Fruit fly (Drosophila melanogaster) whole organism, adult: ENCODE data around the gene defl.

Source experiments
- CG11617 ChIP-seq: fragments of 200-800 bp; sonication (Bioruptor generic); optimal IDR thresholded peaks from 2 replicates; lab custom pipeline; 2017; ENCODE audit warnings: mild to moderate bottlenecking, missing biosample characterization, missing genetic modification reagents, missing genetic modification characterization
- CG12768 ChIP-seq: fragments of 200-800 bp; sonication (Bioruptor generic); optimal IDR thresholded peaks from 2 replicates; lab custom pipeline; 2017; ENCODE audit warnings: missing biosample characterization, missing genetic modification characterization, mild to moderate bottlenecking, moderate library complexity, missing genetic modification reagents
- CG14711 ChIP-seq: fragments of 200-800 bp; sonication (Bioruptor generic); optimal IDR thresholded peaks from 2 replicates; lab custom pipeline; 2018; ENCODE audit warnings: missing biosample characterization, mild to moderate bottlenecking, missing genetic modification characterization, moderate library complexity
- CG1620 ChIP-seq: fragments of 200-800 bp; sonication (Bioruptor generic); optimal IDR thresholded peaks from 2 replicates; lab custom pipeline; 2016; ENCODE audit warnings: missing biosample characterization, missing genetic modification characterization
- CG33017 ChIP-seq: fragments of 200-800 bp; sonication (Bioruptor generic); optimal IDR thresholded peaks from 2 replicates; lab custom pipeline; 2018; ENCODE audit warnings: missing biosample characterization, mild to moderate bottlenecking, missing genetic modification characterization, moderate library complexity
- CG5204 ChIP-seq: fragments of 200-800 bp; sonication (Bioruptor generic); optimal IDR thresholded peaks from 2 replicates; lab custom pipeline; 2016; ENCODE audit warnings: missing biosample characterization, missing genetic modification characterization
- CG7045 ChIP-seq: fragments of 200-800 bp; sonication (Bioruptor generic); optimal IDR thresholded peaks from 2 replicates; lab custom pipeline; 2017; ENCODE audit warnings: missing biosample characterization, mild to moderate bottlenecking, missing genetic modification characterization
- CG7101 ChIP-seq: fragments of 200-800 bp; sonication (Bioruptor generic); optimal IDR thresholded peaks from 2 replicates; lab custom pipeline; 2018; ENCODE audit warnings: missing biosample characterization, mild to moderate bottlenecking, missing genetic modification characterization, moderate library complexity
- Clk ChIP-seq: fragments of 200-800 bp; sonication (Bioruptor generic); optimal IDR thresholded peaks from 2 replicates; lab custom pipeline; 2017; ENCODE audit warnings: missing biosample characterization, missing genetic modification characterization
- Crg-1 ChIP-seq: fragments of 200-800 bp; sonication (Bioruptor generic); optimal IDR thresholded peaks from 2 replicates; lab custom pipeline; 2016; ENCODE audit warnings: missing biosample characterization, missing genetic modification characterization
- Hr96 ChIP-seq: fragments of 200-800 bp; sonication (Bioruptor generic); optimal IDR thresholded peaks from 2 replicates; lab custom pipeline; 2016; ENCODE audit warnings: missing biosample characterization, missing genetic modification characterization
- Mnt ChIP-seq: fragments of 200-800 bp; sonication (Bioruptor generic); optimal IDR thresholded peaks from 2 replicates; lab custom pipeline; 2016; ENCODE audit warnings: missing biosample characterization, mild to moderate bottlenecking, missing genetic modification characterization
- bab1 ChIP-seq: fragments of 200-800 bp; sonication (Bioruptor generic); optimal IDR thresholded peaks from 3 replicates; lab custom pipeline; 2019; ENCODE audit warnings: missing biosample characterization, mild to moderate bottlenecking, missing genetic modification characterization, moderate library complexity
- cic ChIP-seq: fragments of 200-800 bp; sonication (Bioruptor generic); optimal IDR thresholded peaks from 2 replicates; lab custom pipeline; 2017; ENCODE audit warnings: missing biosample characterization, mild to moderate bottlenecking, missing genetic modification characterization, moderate library complexity
- cnc ChIP-seq, 2 experiments: fragments of >200 bp; optimal IDR thresholded peaks; 2 replicates each; lab custom pipeline; 2017
- kay ChIP-seq: fragments of 200-800 bp; sonication (Bioruptor generic); peaks from one replicate; lab custom pipeline; 2016; ENCODE audit warnings: missing biosample characterization, missing genetic modification characterization, borderline replicate concordance
- ovo ChIP-seq: fragments of 200-800 bp; sonication (Bioruptor generic); optimal IDR thresholded peaks from 2 replicates; lab custom pipeline; 2016; ENCODE audit warnings: missing biosample characterization, missing genetic modification characterization
- pad ChIP-seq: fragments of 200-800 bp; sonication (Bioruptor generic); optimal IDR thresholded peaks from 3 replicates; lab custom pipeline; 2017; ENCODE audit warnings: missing biosample characterization, missing genetic modification characterization, mild to moderate bottlenecking, moderate library complexity, missing genetic modification reagents
- tj ChIP-seq: fragments of 200-800 bp; sonication (Bioruptor generic); optimal IDR thresholded peaks from 3 replicates; lab custom pipeline; 2017; ENCODE audit warnings: missing biosample characterization, mild to moderate bottlenecking, missing genetic modification characterization, moderate library complexity
- toe ChIP-seq: fragments of 200-800 bp; sonication (Bioruptor generic); optimal IDR thresholded peaks from 2 replicates; lab custom pipeline; 2016; ENCODE audit warnings: missing biosample characterization, missing genetic modification characterization

defl gene

DNA sequence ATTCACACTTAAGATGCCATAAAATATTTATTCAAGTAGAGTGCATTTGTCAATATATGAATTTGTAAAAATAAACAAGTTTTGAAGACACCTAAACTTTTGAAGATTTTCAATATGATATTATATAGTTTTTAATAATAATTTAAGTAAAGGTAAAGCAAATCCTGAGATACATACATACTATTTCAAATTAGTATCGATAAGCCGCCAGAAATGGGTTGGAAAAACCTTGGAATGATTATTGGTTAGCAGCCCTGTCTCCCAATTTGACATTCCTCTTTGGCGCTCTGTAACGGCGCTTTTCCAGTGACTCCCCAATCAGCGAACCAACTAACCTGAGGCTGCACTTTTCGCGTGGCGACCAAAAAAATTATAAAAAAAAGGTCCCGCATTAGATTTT is 42.3 kb upstream of the defl start, which contains the start of gene alphaTub67C:
Gene alphaTub67C (plus strand): TSS at position 301 of the 400 bp plus-strand sequence.
- TF ChIP-seq ovo (GFP tag; lab: Kevin White, UChicago) (peak; percentile 37), cic (GFP tag; lab: Kevin White, UChicago) (no peak), pad (peak; percentile 88)

DNA sequence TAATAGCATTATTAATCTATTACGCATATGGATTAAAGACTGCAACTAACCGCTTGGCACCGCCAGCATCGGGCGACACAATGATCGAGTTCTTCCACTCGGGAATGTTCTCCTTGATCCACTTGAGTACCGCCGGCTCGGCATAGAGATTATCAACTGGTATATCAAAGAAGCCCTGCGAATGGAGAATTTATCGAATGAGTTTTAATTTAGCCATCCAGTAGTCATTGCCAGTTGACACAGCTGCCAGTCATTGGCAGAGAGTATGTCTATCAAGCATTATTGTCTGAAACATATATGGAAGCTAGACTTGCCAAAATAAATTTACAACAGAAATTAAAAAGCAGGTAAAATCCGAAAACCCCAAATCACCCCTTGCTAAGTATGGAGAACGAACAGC is 38.4 kb upstream of the defl start, which contains the start of gene CG16719:
Gene CG16719 (plus strand): TSS at position 301 of the 400 bp plus-strand sequence.
- no peak for TF ChIP-seq CG14711 (tag; lab: Kevin White, UChicago)
- no peak for TF ChIP-seq bab1 (GFP tag; lab: Kevin White, UChicago)
- TF ChIP-seq CG7045 (GFP tag; lab: Kevin White, UChicago), result no peak
- TF ChIP-seq CG33017 (tag; lab: Kevin White, UChicago), result no peak
- no peak for TF ChIP-seq kay (GFP tag; lab: Kevin White, UChicago)
- no peak for TF ChIP-seq pad
- TF ChIP-seq CG7101 (tag; lab: Kevin White, UChicago), result no peak
- no peak for TF ChIP-seq CG1620 (GFP tag; lab: Kevin White, UChicago)
- TF ChIP-seq ovo (GFP tag; lab: Kevin White, UChicago), result no peak
- no peak for TF ChIP-seq Clk (GFP tag; lab: Kevin White, UChicago)

DNA sequence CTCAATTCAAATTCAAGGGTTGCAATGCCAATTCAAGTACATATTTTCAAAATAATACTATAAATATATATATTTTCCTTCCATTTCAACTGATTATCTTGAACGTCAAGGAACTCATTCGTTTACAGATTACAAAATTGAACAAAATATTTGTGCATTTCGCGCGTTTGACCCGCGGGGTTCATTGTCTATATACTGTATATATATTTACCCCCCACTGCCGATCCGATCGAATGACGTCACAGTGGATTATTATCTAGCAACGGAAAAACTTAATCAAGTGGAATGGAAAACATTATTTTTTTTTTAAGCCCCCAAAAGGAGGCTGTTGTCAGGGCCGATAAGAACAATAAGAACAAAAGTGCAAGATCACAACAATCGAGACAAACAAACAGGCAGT is 35.7 kb upstream of the defl start:
- TF ChIP-seq cic (GFP tag; lab: Kevin White, UChicago), result peak; percentile 24
- TF ChIP-seq toe, result no peak
- TF ChIP-seq kay (GFP tag; lab: Kevin White, UChicago), result peak; percentile 86
- no peak for TF ChIP-seq CG7045 (GFP tag; lab: Kevin White, UChicago)
- no peak for TF ChIP-seq Crg-1 (GFP tag; lab: Kevin White, UChicago)
- TF ChIP-seq tj, result no peak
- no peak for TF ChIP-seq CG12768 (GFP tag; lab: Kevin White, UChicago)
- TF ChIP-seq CG1620 (GFP tag; lab: Kevin White, UChicago), result no peak
- TF ChIP-seq CG5204 (GFP tag; lab: Kevin White, UChicago), result no peak
- no peak for TF ChIP-seq cnc (optimal IDR thresholded peaks at IDR 0.05; lab: Kevin White, UChicago)
- no peak for TF ChIP-seq CG7101 (tag; lab: Kevin White, UChicago)

DNA sequence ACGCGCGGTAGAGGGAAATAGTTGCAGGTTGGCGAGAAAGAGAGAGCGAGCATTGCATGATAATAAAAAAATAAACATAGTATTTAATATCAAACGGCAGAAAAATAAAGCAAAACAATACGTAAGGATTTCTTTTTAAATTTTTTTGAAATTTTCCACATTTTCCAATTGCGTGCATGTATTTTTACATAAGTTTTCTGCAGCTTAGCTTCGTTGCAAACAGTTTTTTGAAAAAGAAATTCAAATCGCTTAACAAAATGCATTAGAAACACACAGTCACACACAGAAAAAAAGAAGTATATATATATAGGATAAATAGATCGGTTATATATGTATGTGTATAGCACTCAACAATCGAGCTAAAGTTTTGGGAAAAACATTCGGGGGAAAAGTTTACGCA is 34.5 kb upstream of the defl start:
- TF ChIP-seq Hr96 (GFP tag; lab: Kevin White, UChicago), result no peak
- TF ChIP-seq kay (GFP tag; lab: Kevin White, UChicago), result peak; percentile 97

DNA sequence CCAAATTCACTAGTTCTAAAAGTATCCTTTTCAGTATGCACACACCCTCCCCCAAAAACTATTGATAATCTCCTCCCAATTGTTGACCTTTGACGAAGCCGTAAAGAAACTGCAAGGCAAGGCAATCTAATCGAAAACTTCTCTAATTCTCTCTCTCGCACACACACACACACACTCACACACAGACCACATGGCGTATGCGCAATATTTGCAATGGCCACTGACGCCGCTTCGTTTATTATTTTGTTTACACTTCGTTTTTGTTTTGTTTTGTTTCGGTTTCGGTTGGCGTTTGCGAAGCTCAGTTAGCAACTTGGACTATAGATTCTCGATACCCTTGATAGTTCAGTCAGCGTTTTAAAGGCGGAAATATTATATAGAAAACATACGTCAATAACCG is 33.4 kb upstream of the defl start:
- TF ChIP-seq Hr96 (GFP tag; lab: Kevin White, UChicago), result no peak
- peak; percentile 2 for TF ChIP-seq CG14711 (tag; lab: Kevin White, UChicago)
- TF ChIP-seq CG5204 (GFP tag; lab: Kevin White, UChicago), result no peak
- TF ChIP-seq CG7101 (tag; lab: Kevin White, UChicago), result no peak
- TF ChIP-seq Mnt (GFP tag; lab: Kevin White, UChicago), result peak; percentile 67
- no peak for TF ChIP-seq pad
- TF ChIP-seq bab1 (GFP tag; lab: Kevin White, UChicago), result no peak
- peak; percentile 52 for TF ChIP-seq tj
- no peak for TF ChIP-seq Crg-1 (GFP tag; lab: Kevin White, UChicago)
- TF ChIP-seq kay (GFP tag; lab: Kevin White, UChicago), result no peak
- TF ChIP-seq CG33017 (tag; lab: Kevin White, UChicago), result no peak
- no peak for TF ChIP-seq Clk (GFP tag; lab: Kevin White, UChicago)
- TF ChIP-seq CG1620 (GFP tag; lab: Kevin White, UChicago), result no peak
- TF ChIP-seq ovo (GFP tag; lab: Kevin White, UChicago), result no peak
- TF ChIP-seq cnc (optimal IDR thresholded peaks at IDR 0.05; lab: Kevin White, UChicago), result no peak
- TF ChIP-seq CG11617 (GFP tag; lab: Kevin White, UChicago), result no peak
- TF ChIP-seq CG7045 (GFP tag; lab: Kevin White, UChicago), result no peak
- peak; percentile 49 for TF ChIP-seq CG12768 (GFP tag; lab: Kevin White, UChicago)
- no peak for TF ChIP-seq toe
- TF ChIP-seq cic (GFP tag; lab: Kevin White, UChicago), result peak; percentile 70

DNA sequence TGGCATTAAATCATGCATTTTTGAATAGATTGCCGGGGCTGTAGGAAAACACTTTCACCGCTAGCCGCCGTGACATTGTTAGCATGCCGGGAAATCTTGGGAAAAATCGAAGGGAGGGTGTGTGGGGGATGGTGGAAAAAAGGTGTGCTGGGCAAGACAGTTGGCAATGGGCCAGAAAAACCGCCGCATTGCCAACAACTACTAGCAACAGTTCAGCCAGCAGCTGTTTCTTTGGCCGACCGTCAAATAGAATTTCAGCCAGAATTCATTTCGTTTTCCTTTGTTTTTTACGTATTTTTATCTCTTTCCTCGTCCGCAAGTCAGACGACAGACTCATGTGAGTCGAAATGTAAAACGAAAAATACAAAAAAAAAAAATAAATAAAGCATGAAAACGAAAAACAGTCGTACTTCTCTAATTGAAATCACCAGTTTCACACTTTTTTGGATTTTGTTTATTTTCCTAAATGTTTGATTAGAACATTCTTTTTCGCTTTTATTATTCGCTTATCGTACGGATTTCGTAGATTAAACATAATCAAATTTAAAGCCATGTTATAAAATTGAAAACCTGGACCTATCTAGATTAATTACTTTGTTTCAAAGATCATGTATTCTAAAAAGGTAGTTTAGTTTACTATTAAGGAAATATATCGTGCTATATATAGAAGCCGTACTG is 32.3 kb upstream of the defl start:
- TF ChIP-seq CG7101 (tag; lab: Kevin White, UChicago), result peak; percentile 68
- TF ChIP-seq ovo (GFP tag; lab: Kevin White, UChicago), result no peak
- TF ChIP-seq pad, result peak; percentile 6
- TF ChIP-seq toe, result peak; percentile 17
- no peak for TF ChIP-seq Crg-1 (GFP tag; lab: Kevin White, UChicago)
- peak; percentile 83 for TF ChIP-seq kay (GFP tag; lab: Kevin White, UChicago)
- TF ChIP-seq CG1620 (GFP tag; lab: Kevin White, UChicago), result no peak
- no peak for TF ChIP-seq cic (GFP tag; lab: Kevin White, UChicago)
- TF ChIP-seq Hr96 (GFP tag; lab: Kevin White, UChicago), result peak; percentile 53
- peak; percentile 65 for TF ChIP-seq CG14711 (tag; lab: Kevin White, UChicago)
- TF ChIP-seq tj, result no peak
- TF ChIP-seq Clk (GFP tag; lab: Kevin White, UChicago), result no peak
- peak; percentile 48 for TF ChIP-seq bab1 (GFP tag; lab: Kevin White, UChicago)
- TF ChIP-seq Mnt (GFP tag; lab: Kevin White, UChicago), result peak; percentile 37
- TF ChIP-seq CG7045 (GFP tag; lab: Kevin White, UChicago), result no peak
- peak; percentile 56 for TF ChIP-seq CG5204 (GFP tag; lab: Kevin White, UChicago)
- TF ChIP-seq cnc (optimal IDR thresholded peaks at IDR 0.05; lab: Kevin White, UChicago), result no peak
- TF ChIP-seq CG11617 (GFP tag; lab: Kevin White, UChicago), result peak; percentile 57
- no peak for TF ChIP-seq CG12768 (GFP tag; lab: Kevin White, UChicago)
- peak; percentile 77 for TF ChIP-seq CG33017 (tag; lab: Kevin White, UChicago)
